Worm (Caenorhabditis elegans) whole organism, L1 larva: Measurements from ENCODE around the gene F21D9.2.
"Not testable (repeated sequence)": the region's sequence is repeated elsewhere in the genome, so short reads cannot be mapped to it uniquely, and the experiment has no call there.

Experiments
- C34B4.2 ChIP-seq: sonication (generic microtip); optimal IDR thresholded peaks from 2 replicates; lab custom pipeline; 2017; ENCODE audit warnings: mild to moderate bottlenecking, missing genetic modification characterization, missing compliant biosample characterization
- aha-1 ChIP-seq: fragments of 150-350 bp; optimal IDR thresholded peaks from 2 replicates; lab custom pipeline; 2014; ENCODE audit warnings: missing biosample characterization, missing genetic modification characterization
- aly-2 ChIP-seq: fragments of 150-350 bp; optimal IDR thresholded peaks from 2 replicates; lab custom pipeline; 2014; ENCODE audit warnings: missing biosample characterization, missing genetic modification characterization
- ama-1 ChIP-seq: fragments of 150-350 bp; optimal IDR thresholded peaks from 2 replicates; lab custom pipeline; 2014
- ceh-90 ChIP-seq: sonication (generic microtip); optimal IDR thresholded peaks from 2 replicates; lab custom pipeline; 2016; ENCODE audit warnings: missing genetic modification characterization, missing compliant biosample characterization
- dpl-1 ChIP-seq, 3 experiments: fragments of 150-350 bp in 2 of 3; sonication (generic microtip) in 1 of 3; optimal IDR thresholded peaks; 2 replicates each; lab custom pipeline; 2014 to 2017; ENCODE audit warnings: missing biosample characterization in 3 of 3, missing genetic modification characterization in 3 of 3, missing genetic modification reagents in 3 of 3
- dsc-1 ChIP-seq: sonication (generic microtip); optimal IDR thresholded peaks from 2 replicates; lab custom pipeline; 2016; ENCODE audit warnings: mild to moderate bottlenecking, missing genetic modification characterization, missing compliant biosample characterization
- efl-3 ChIP-seq: fragments of 200-800 bp; sonication (Bioruptor generic); optimal IDR thresholded peaks from 2 replicates; lab custom pipeline; 2018; ENCODE audit warnings: mild to moderate bottlenecking, missing genetic modification characterization, missing compliant biosample characterization
- fkh-10 ChIP-seq: sonication (generic microtip); optimal IDR thresholded peaks from 2 replicates; lab custom pipeline; 2017; ENCODE audit warnings: missing biosample characterization, missing genetic modification reagents, missing genetic modification characterization
- fkh-4 ChIP-seq: sonication (generic microtip); optimal IDR thresholded peaks from 2 replicates; lab custom pipeline; 2016; ENCODE audit warnings: missing compliant biosample characterization, missing genetic modification characterization, borderline replicate concordance
- fkh-8 ChIP-seq: sonication (generic microtip); optimal IDR thresholded peaks from 2 replicates; lab custom pipeline; 2016; ENCODE audit warnings: mild to moderate bottlenecking, missing genetic modification characterization, missing compliant biosample characterization
- grh-1 ChIP-seq: fragments of 200-800 bp; sonication (Bioruptor generic); IDR thresholded peaks from 2 replicates; pipeline ENCODE4 v1.3.6; 2022; ENCODE audit warnings: missing genetic modification reagents, missing genetic modification characterization, missing compliant biosample characterization
- hlh-17 ChIP-seq: fragments of 200-800 bp; sonication (Bioruptor generic); optimal IDR thresholded peaks from 2 replicates; lab custom pipeline; 2018; ENCODE audit warnings: missing genetic modification characterization, mild to moderate bottlenecking, missing compliant biosample characterization, moderate library complexity, borderline replicate concordance
- hlh-4 ChIP-seq: sonication (generic microtip); optimal IDR thresholded peaks from 2 replicates; lab custom pipeline; 2016; ENCODE audit warnings: mild to moderate bottlenecking, missing genetic modification characterization, missing compliant biosample characterization
- irx-1 ChIP-seq: sonication (generic microtip); optimal IDR thresholded peaks from 2 replicates; lab custom pipeline; 2016; ENCODE audit warnings: missing genetic modification characterization, missing compliant biosample characterization
- jun-1 ChIP-seq: fragments of 150-350 bp; optimal IDR thresholded peaks from 2 replicates; lab custom pipeline; 2014; ENCODE audit warnings: missing biosample characterization, missing genetic modification reagents, missing genetic modification characterization
- lin-15B ChIP-seq: fragments of 150-350 bp; sonication (generic microtip); optimal IDR thresholded peaks from 3 replicates; lab custom pipeline; 2014; ENCODE audit warnings: missing biosample characterization, missing genetic modification characterization
- lin-35 ChIP-seq, 2 experiments: fragments of 150-350 bp; optimal IDR thresholded peaks; 2 replicates each; lab custom pipeline; 2014; ENCODE audit warnings: missing biosample characterization in 2 of 2, missing genetic modification characterization in 2 of 2, missing genetic modification reagents in 2 of 2
- lsy-2 ChIP-seq, 2 experiments: fragments of 150-350 bp; optimal IDR thresholded peaks; 2 replicates each; lab custom pipeline; 2014; ENCODE audit warnings: missing biosample characterization in 2 of 2, missing genetic modification characterization in 2 of 2
- mab-9 ChIP-seq: fragments of 200-800 bp; sonication (Bioruptor generic); IDR thresholded peaks from 2 replicates; pipeline ENCODE4 v1.3.6; 2022; ENCODE audit warnings: missing genetic modification reagents, missing genetic modification characterization, missing compliant biosample characterization
- nhr-19 ChIP-seq: fragments of 200-800 bp; sonication (Bioruptor generic); conservative IDR thresholded peaks from 2 replicates; pipeline ENCODE4 v1.3.6; 2022; ENCODE audit warnings: missing genetic modification characterization, missing compliant biosample characterization
- nhr-20 ChIP-seq: sonication (generic microtip); optimal IDR thresholded peaks from 2 replicates; lab custom pipeline; 2016; ENCODE audit warnings: mild to moderate bottlenecking, missing genetic modification characterization, missing compliant biosample characterization
- nhr-47 ChIP-seq: sonication (generic microtip); optimal IDR thresholded peaks from 2 replicates; lab custom pipeline; 2016; ENCODE audit warnings: mild to moderate bottlenecking, missing genetic modification characterization, moderate library complexity, missing compliant biosample characterization
- nhr-84 ChIP-seq: sonication (generic microtip); optimal IDR thresholded peaks from 2 replicates; lab custom pipeline; 2017; ENCODE audit warnings: missing biosample characterization, missing genetic modification characterization
- nhr-85 ChIP-seq: sonication (generic microtip); peaks from one replicate; lab custom pipeline; 2016; ENCODE audit warnings: missing genetic modification characterization, inconsistent platforms, missing compliant biosample characterization
- nhr-90 ChIP-seq: sonication (generic microtip); optimal IDR thresholded peaks from 2 replicates; lab custom pipeline; 2016; ENCODE audit warnings: mild to moderate bottlenecking, missing genetic modification characterization, missing compliant biosample characterization; ENCODE audit not compliant: poor library complexity
- rnt-1 ChIP-seq: sonication (generic microtip); optimal IDR thresholded peaks from 2 replicates; lab custom pipeline; 2016; ENCODE audit warnings: mild to moderate bottlenecking, missing genetic modification characterization, moderate library complexity, missing compliant biosample characterization
- snpc-4 ChIP-seq: fragments of 150-350 bp; optimal IDR thresholded peaks from 2 replicates; lab custom pipeline; 2014; ENCODE audit warnings: missing biosample characterization, missing genetic modification characterization
- snu-23 ChIP-seq: sonication (generic microtip); optimal IDR thresholded peaks from 2 replicates; lab custom pipeline; 2016; ENCODE audit warnings: missing genetic modification characterization, missing compliant biosample characterization
- swsn-7 ChIP-seq: sonication (generic microtip); optimal IDR thresholded peaks from 2 replicates; lab custom pipeline; 2016; ENCODE audit warnings: missing genetic modification characterization, missing compliant biosample characterization
- unc-98 ChIP-seq: fragments of 200-800 bp; sonication (Bioruptor generic); IDR thresholded peaks from 2 replicates; pipeline ENCODE4 v1.3.6; 2022; ENCODE audit warnings: missing genetic modification characterization, missing compliant biosample characterization

The F21D9.2 gene

DNA sequence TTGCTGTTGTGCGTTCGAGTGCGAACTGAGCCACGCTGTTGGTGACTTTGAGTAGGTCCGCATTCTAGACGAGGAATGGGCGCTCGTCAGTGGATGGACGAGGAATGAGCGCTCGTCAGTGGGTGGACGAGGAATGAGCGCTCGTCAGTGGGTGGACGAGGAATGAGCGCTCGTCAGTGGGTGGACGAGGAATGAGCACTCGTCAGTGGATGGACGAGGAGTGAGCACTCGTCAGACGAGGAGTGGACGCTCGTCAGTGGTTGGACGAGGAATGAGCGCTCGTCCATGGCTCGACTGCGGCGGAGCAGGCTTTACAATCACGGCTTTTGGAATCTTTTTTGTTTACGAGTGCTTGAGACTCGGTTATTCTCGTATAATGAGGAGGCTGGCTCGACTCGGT is 16.2 kb upstream of the F21D9.2 start:
- TF ChIP-seq snpc-4 (tag; lab: Kevin White, UChicago), result no peak
- TF ChIP-seq lin-35 (GFP tag; optimal IDR thresholded peaks at IDR 0.05; lab: Kevin White, UChicago), result no peak
- TF ChIP-seq, all 84 proteins: peak for 0

DNA sequence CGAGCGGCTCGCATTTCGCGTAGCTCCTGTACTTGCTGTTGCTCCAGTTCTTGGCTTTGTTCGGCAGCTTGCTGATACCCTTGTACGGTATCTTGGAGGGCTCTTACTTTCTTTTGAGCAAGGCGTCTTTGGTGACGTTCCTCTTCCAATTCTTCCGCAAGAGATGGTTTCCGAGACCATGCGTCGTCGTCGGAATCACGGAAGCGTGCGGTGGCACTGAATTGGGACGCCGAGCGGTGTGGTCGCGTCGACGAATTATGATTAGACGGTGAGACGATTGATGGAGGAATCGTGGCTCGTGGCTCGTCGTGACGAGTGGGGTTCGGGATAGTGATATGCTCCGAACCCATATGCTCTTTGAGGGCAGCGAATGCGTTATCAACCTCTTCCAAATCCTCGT is 14.1 kb upstream of the F21D9.2 start:
- no peak for TF ChIP-seq efl-3 (GFP tag; lab: Kevin White, UChicago)
- no peak for TF ChIP-seq irx-1 (tag; lab: Kevin White, UChicago)
- TF ChIP-seq snpc-4 (tag; lab: Kevin White, UChicago), result no peak
- no peak for TF ChIP-seq dpl-1 (GFP tag; optimal IDR thresholded peaks at IDR 0.05; lab: Kevin White, UChicago)
- no peak for TF ChIP-seq snu-23
- no peak for TF ChIP-seq nhr-90 (tag; lab: Kevin White, UChicago)
- no peak for TF ChIP-seq jun-1
- no peak for TF ChIP-seq nhr-47 (tag; lab: Kevin White, UChicago)
- no peak for TF ChIP-seq fkh-8 (tag; lab: Kevin White, UChicago)

DNA sequence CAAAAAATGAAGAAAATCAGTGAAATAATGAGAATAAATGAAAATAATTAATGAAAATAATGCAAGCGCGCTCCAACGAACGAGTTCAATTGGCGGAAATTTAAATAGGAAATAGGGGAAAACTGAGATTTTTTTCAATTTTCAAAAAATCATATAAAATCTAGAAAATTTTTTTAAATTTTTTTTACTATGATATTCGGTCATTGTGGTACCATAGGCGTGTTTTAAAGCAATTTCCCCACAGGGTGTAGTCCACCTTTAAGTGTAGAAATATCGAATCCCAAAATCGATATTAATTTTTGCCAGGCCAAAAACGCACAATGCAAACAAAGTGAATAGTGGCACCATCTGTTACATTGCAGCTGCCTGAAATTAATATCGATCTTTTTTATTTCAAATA is 1.9 kb upstream of the F21D9.2 start, which contains the start of gene F21D9.1:
F21D9.1 (plus strand) TSS at position 301 of the 400 bp plus-strand sequence.
- TF ChIP-seq aly-2; dsc-1; nhr-84 (tag; lab: Kevin White, UChicago): not testable (repeated sequence)

DNA sequence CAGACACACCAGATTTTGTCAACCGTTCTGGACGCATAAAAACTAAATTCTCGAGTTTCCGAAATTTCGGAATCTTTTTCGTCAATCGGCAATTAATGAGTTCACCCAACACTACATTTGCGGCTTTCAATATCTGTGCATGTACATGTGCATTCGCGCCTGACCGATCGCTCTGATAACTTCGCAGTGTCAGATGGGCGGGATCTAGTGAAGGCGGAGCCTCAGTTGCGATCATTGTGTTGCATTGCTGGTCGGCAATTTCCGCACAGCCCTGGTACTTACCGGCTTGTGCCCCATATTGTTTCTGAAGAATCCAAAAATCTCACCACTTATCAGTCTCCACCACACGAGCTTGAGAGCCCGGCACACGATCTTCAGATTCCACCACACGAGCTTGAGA is 1.6 kb downstream of the F21D9.2 start:
- TF ChIP-seq lin-15B (no peak), nhr-20 (tag; lab: Kevin White, UChicago) (no peak), mab-9 (GFP tag; lab: Robert Waterston, UW) (no peak)
- TF ChIP-seq, all 84 proteins: peak for 0

DNA sequence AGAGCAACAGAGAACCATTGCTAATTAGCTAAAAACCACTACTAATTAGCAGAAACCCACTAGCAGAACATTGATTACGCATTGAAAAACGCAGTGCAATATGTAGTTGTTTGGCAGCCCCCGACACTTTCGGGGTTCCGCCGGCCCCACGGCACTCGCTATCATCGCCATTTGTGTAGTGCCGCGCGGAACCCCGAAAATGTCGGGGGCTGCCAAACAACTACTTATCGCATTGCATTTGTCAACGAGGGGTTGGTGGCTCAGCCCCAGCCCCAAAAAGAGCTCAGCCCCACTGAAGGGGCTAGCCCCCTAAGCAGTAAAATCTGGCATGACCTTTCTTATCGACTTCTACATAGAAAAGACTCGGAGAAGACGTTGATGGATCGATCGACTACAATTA is 2.8 kb downstream of the F21D9.2 start:
- TF ChIP-seq nhr-85 (tag; lab: Kevin White, UChicago), result no peak
- TF ChIP-seq aha-1 (tag; lab: Kevin White, UChicago), result no peak
- TF ChIP-seq rnt-1 (tag; lab: Kevin White, UChicago), result no peak
- no peak for TF ChIP-seq hlh-17 (GFP tag; lab: Kevin White, UChicago)
- TF ChIP-seq fkh-10 (GFP tag; lab: Kevin White, UChicago), result no peak
- TF ChIP-seq swsn-7 (tag; lab: Kevin White, UChicago), result no peak
- TF ChIP-seq snu-23, result no peak
- no peak for TF ChIP-seq grh-1 (GFP tag; lab: Robert Waterston, UW)
- TF ChIP-seq fkh-4 (tag; lab: Kevin White, UChicago), result no peak
- no peak for TF ChIP-seq nhr-19 (GFP tag; lab: Robert Waterston, UW)
- no peak for TF ChIP-seq lsy-2 (tag; optimal IDR thresholded peaks at IDR 0.05; lab: Kevin White, UChicago)
- no peak for TF ChIP-seq hlh-4 (tag; lab: Kevin White, UChicago)
- TF ChIP-seq, all 84 proteins: peak for 0

DNA sequence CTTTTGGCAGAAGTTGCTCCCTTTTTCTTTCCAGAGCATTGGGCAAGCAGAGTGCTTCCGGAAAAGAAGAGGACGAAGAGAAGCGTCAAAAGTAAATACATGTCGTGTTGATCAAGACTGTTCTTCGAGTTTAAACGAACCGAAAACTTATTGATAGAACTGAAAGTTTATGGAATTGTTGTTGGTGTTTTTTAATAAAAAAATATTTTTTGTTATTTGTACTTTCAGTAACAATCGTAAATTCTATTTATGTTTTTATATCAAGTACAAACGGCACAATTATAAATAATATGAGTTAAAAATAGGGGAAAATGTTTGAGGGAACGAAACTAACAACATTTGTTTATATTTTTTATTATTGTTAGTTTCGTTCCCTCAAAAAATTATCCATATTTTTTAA is 4.6 kb downstream of the F21D9.2 start, which contains the start of gene F21D9.3:
F21D9.3 (minus strand) TSS at position 101 of the 400 bp plus-strand sequence.
- TF ChIP-seq ceh-90 (tag; lab: Kevin White, UChicago) (no peak), C34B4.2 (no peak), nhr-84 (tag; lab: Kevin White, UChicago) (no peak), unc-98 (GFP tag; lab: Robert Waterston, UW) (no peak), lin-35 (GFP tag; optimal IDR thresholded peaks at IDR 0.05; lab: Kevin White, UChicago) (no peak), snu-23 (no peak), nhr-20 (tag; lab: Kevin White, UChicago) (no peak), ama-1 (lab: Kevin White, UChicago) (no peak)
